Worm (Caenorhabditis elegans): ENCODE data around the gene M03E7.1.

M03E7.1 gene

DNA sequence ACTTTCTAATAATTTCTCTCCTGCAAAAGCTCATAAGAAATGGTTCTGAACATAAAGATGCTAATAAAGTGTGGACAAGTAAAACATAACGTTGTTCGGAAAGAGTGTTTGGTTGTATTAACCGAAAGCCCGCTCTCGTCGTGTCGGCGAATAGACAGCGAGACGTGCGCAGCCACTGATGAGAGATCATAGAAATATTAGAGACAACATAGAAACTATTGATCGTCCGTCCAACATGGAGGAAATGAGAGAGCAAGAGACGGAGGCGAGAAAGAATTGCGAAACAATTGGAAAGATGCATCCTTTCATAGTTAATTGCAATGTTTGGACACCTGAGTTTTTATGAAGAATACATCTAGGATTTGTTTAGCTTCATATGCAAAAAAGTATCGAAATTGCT is 41.0 kb upstream of the M03E7.1 start:
- peak; percentile 87 for TF ChIP-seq C34F6.9 (tag; optimal IDR thresholded peaks at IDR 0.05)
- no peak for TF ChIP-seq unc-39 (tag; optimal IDR thresholded peaks at IDR 0.05)
- TF ChIP-seq nhr-25 (tag; optimal IDR thresholded peaks at IDR 0.05): peak; percentile 10
- no peak for TF ChIP-seq lin-39 (tag; optimal IDR thresholded peaks at IDR 0.05)
- peak; percentile 61 to 84 for TF ChIP-seq lsy-2 (tag; optimal IDR thresholded peaks at IDR 0.05)
- TF ChIP-seq zag-1 (tag; optimal IDR thresholded peaks at IDR 0.05): peak; percentile 58
- TF ChIP-seq ama-1 (optimal IDR thresholded peaks at IDR 0.05): peak; percentile 34
- TF ChIP-seq gmeb-1 (tag; optimal IDR thresholded peaks at IDR 0.05): no peak
- no peak for TF ChIP-seq Y55F3AM.14 (GFP tag; optimal IDR thresholded peaks at IDR 0.05)
- TF ChIP-seq R02D3.7 (tag; optimal IDR thresholded peaks at IDR 0.05): no peak
- TF ChIP-seq sma-9 (GFP tag; optimal IDR thresholded peaks at IDR 0.05): peak; percentile 65
- TF ChIP-seq sma-9 (tag; optimal IDR thresholded peaks at IDR 0.05): no peak
- peak; percentile 79 for TF ChIP-seq crh-2 (tag; optimal IDR thresholded peaks at IDR 0.05)
- peak; percentile 32 for TF ChIP-seq mab-5 (tag; optimal IDR thresholded peaks at IDR 0.05)
- TF ChIP-seq unc-62 (GFP tag; optimal IDR thresholded peaks at IDR 0.05): no peak
- peak; percentile 26 for TF ChIP-seq sem-4 (tag; optimal IDR thresholded peaks at IDR 0.05)
- TF ChIP-seq dmd-4 (tag; optimal IDR thresholded peaks at IDR 0.05): no peak
- peak; percentile 86 for TF ChIP-seq nhr-129 (tag; optimal IDR thresholded peaks at IDR 0.05)
- peak; percentile 61 for TF ChIP-seq fos-1 (tag; optimal IDR thresholded peaks at IDR 0.05)
- TF ChIP-seq ZK546.5 (tag; optimal IDR thresholded peaks at IDR 0.05): no peak
- TF ChIP-seq unc-55 (GFP tag; optimal IDR thresholded peaks at IDR 0.05): peak; percentile 80
- TF ChIP-seq nhr-77 (tag; optimal IDR thresholded peaks at IDR 0.05): no peak
- peak; percentile 44 for TF ChIP-seq snpc-4 (tag; optimal IDR thresholded peaks at IDR 0.05)
- no peak for TF ChIP-seq nhr-21 (tag; optimal IDR thresholded peaks at IDR 0.05)
- no peak for TF ChIP-seq elt-3 (tag; optimal IDR thresholded peaks at IDR 0.05)
- no peak for TF ChIP-seq mbf-1 (tag; optimal IDR thresholded peaks at IDR 0.05)
- TF ChIP-seq nhr-237 (tag; optimal IDR thresholded peaks at IDR 0.05): no peak
- no peak for TF ChIP-seq egl-27 (tag; optimal IDR thresholded peaks at IDR 0.05)
- no peak for TF ChIP-seq ztf-1 (GFP tag; conservative IDR thresholded peaks at IDR 0.05)
- peak; percentile 57 for TF ChIP-seq F13H6.1 (tag; optimal IDR thresholded peaks at IDR 0.05)
- no peak for TF ChIP-seq ztf-11 (tag; optimal IDR thresholded peaks at IDR 0.05)

- TF ChIP-seq lin-11 (tag; optimal IDR thresholded peaks at IDR 0.05): no peak
- no peak for TF ChIP-seq F13H6.1 (tag; optimal IDR thresholded peaks at IDR 0.05)
- TF ChIP-seq lin-39 (tag; optimal IDR thresholded peaks at IDR 0.05): no peak
- TF ChIP-seq egl-27 (tag; optimal IDR thresholded peaks at IDR 0.05): no peak
- no peak for TF ChIP-seq mab-5 (tag; optimal IDR thresholded peaks at IDR 0.05)
- TF ChIP-seq nhr-11 (tag; optimal IDR thresholded peaks at IDR 0.05): no peak
- no peak for TF ChIP-seq zag-1 (tag; optimal IDR thresholded peaks at IDR 0.05)
- no peak for TF ChIP-seq nhr-129 (tag; optimal IDR thresholded peaks at IDR 0.05)
- no peak for TF ChIP-seq nhr-77 (tag; optimal IDR thresholded peaks at IDR 0.05)
- no peak for TF ChIP-seq unc-39 (tag; optimal IDR thresholded peaks at IDR 0.05)
These were observed 40.2 kb upstream of the M03E7.1 start, which contains the start of gene klc-2 for ce11 chrV:5581312-5581711. TSS of gene klc-2 (minus strand) at chrV:5581412.

DNA sequence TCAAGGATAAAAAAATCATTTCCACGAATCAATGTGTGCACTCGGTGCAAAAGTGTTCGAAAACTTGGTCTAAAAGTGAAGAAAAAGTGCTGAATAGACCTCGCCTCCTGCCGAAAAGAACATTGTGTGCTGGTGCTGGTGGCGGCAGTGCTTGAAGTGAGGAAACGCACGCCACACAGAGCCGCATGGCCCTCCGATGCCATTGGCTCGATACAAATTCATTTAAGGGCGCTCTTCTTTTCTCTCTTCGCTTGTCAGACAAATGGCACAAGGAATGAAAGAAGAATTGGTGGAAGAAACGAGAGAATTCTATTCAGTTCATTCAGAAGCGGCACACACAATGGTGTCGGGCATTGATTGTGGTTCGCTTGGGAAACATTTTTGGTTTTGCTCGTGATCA is 39.2 kb upstream of the M03E7.1 start:
- TF ChIP-seq mdl-1 (tag; optimal IDR thresholded peaks at IDR 0.05) (no peak), ztf-4 (tag; optimal IDR thresholded peaks at IDR 0.05) (no peak), ceh-82 (tag; optimal IDR thresholded peaks at IDR 0.05) (no peak), nhr-6 (tag; optimal IDR thresholded peaks at IDR 0.05) (no peak), elt-3 (tag; optimal IDR thresholded peaks at IDR 0.05) (no peak), nhr-11 (tag; optimal IDR thresholded peaks at IDR 0.05) (no peak), unc-55 (GFP tag; optimal IDR thresholded peaks at IDR 0.05) (no peak), zag-1 (tag; optimal IDR thresholded peaks at IDR 0.05) (no peak), dmd-4 (tag; optimal IDR thresholded peaks at IDR 0.05) (no peak), F13H6.1 (tag; optimal IDR thresholded peaks at IDR 0.05) (no peak), nhr-77 (tag; optimal IDR thresholded peaks at IDR 0.05) (no peak)

DNA sequence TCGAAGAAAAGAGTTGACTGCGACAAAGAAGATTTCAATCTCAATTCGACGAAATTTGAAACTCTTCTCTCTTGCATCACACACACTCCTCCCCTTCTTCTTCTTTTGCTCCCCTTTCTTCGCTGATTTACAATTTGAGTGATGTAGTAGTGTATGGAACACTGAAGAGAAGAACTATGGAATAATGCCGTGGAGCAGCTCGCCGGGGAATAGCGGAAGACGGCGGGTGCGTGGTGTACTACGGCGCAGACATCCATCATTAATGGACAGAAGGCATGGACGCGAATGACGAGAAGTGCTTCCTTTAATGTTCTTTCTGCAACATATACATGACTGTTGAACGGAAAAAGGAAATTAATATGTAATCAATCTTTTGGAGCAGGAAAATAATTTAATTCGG is 38.6 kb upstream of the M03E7.1 start:
- TF ChIP-seq lsy-2 (tag; optimal IDR thresholded peaks at IDR 0.05) (peak in 1 of 2 experiments; percentile 9), lin-11 (tag; optimal IDR thresholded peaks at IDR 0.05) (no peak), unc-39 (tag; optimal IDR thresholded peaks at IDR 0.05) (no peak), ama-1 (optimal IDR thresholded peaks at IDR 0.05) (peak; percentile 66), zag-1 (tag; optimal IDR thresholded peaks at IDR 0.05) (peak; percentile 57), mab-5 (tag; optimal IDR thresholded peaks at IDR 0.05) (peak; percentile 55), R02D3.7 (tag; optimal IDR thresholded peaks at IDR 0.05) (no peak), mdl-1 (tag; optimal IDR thresholded peaks at IDR 0.05) (no peak), unc-55 (GFP tag; optimal IDR thresholded peaks at IDR 0.05) (peak; percentile 16), lin-13 (GFP tag; optimal IDR thresholded peaks at IDR 0.05) (peak; percentile 24), ztf-4 (tag; optimal IDR thresholded peaks at IDR 0.05) (peak; percentile 5), ztf-11 (tag; optimal IDR thresholded peaks at IDR 0.05) (no peak)
